Worm (Caenorhabditis elegans) whole organism, L4/young adult: Measurements from ENCODE around the gene fbxb-1.

Experiments used
- W03F9.2 ChIP-seq: fragments of 150-350 bp; optimal IDR thresholded peaks from 2 replicates; lab custom pipeline; 2014; ENCODE audit warnings: missing biosample characterization, missing genetic modification characterization
- dao-5 ChIP-seq: sonication (generic microtip); optimal IDR thresholded peaks from 2 replicates; lab custom pipeline; 2016; ENCODE audit warnings: missing genotype, missing genetic modification characterization, moderate library complexity, missing compliant biosample characterization
- him-1 ChIP-seq: sonication (generic microtip); optimal IDR thresholded peaks from 2 replicates; lab custom pipeline; 2016; ENCODE audit warnings: missing genotype, missing genetic modification reagents, missing genetic modification characterization, missing compliant biosample characterization

ce11 chrV:19282314-19282713, 42.2 kb downstream of the fbxb-1 start, which contains the start of gene fbxb-117:
- no peak for TF ChIP-seq dao-5 (tag; lab: Kevin White, UChicago)
- TF ChIP-seq W03F9.2 (tag; lab: Kevin White, UChicago): no peak
- TF ChIP-seq him-1 (tag; lab: Kevin White, UChicago): no peak
